Fruit fly (Drosophila melanogaster) whole organism, embryonic: ENCODE data around the gene CG11168.

Source experiments
- Atf-2 ChIP-seq: fragments of 200-800 bp; sonication (Bioruptor generic); optimal IDR thresholded peaks from 2 replicates; lab custom pipeline; 2016; ENCODE audit warnings: missing biosample characterization, missing genetic modification characterization
- B-H1 ChIP-seq: fragments of 200-800 bp; sonication (Bioruptor generic); IDR thresholded peaks from 3 replicates; pipeline ENCODE4 v1.3.6; 2022; ENCODE audit warnings: missing biosample characterization, missing genetic modification characterization
- CG10543 ChIP-seq: fragments of 200-800 bp; sonication (Bioruptor generic); optimal IDR thresholded peaks from 3 replicates; lab custom pipeline; 2017; ENCODE audit warnings: missing biosample characterization, mild to moderate bottlenecking, missing genetic modification characterization, moderate library complexity
- CG12744 ChIP-seq: fragments of 200-800 bp; sonication (Bioruptor generic); optimal IDR thresholded peaks from 2 replicates; lab custom pipeline; 2016; ENCODE audit warnings: missing biosample characterization, missing genetic modification characterization
- CG14860 ChIP-seq: fragments of 200-800 bp; sonication (Bioruptor generic); IDR thresholded peaks from 3 replicates; pipeline ENCODE4 v1.3.6; 2022; ENCODE audit warnings: missing biosample characterization, missing genetic modification characterization; ENCODE audit not compliant: partially characterized antibody
- CG14965 ChIP-seq: fragments of 200-800 bp; sonication (Bioruptor generic); optimal IDR thresholded peaks from 2 replicates; lab custom pipeline; 2016; ENCODE audit warnings: missing biosample characterization, missing genetic modification characterization, borderline replicate concordance
- CG15073 ChIP-seq: fragments of 200-800 bp; sonication (Bioruptor generic); optimal IDR thresholded peaks from 2 replicates; lab custom pipeline; 2016; ENCODE audit warnings: missing biosample characterization, missing genetic modification characterization
- CG15269 ChIP-seq: fragments of 200-800 bp; sonication (Bioruptor generic); optimal IDR thresholded peaks from 2 replicates; lab custom pipeline; 2018; ENCODE audit warnings: missing biosample characterization, mild to moderate bottlenecking, missing genetic modification characterization, moderate library complexity
- CG15479 ChIP-seq: fragments of 200-800 bp; sonication (Bioruptor generic); optimal IDR thresholded peaks from 3 replicates; lab custom pipeline; 2019; ENCODE audit warnings: missing biosample characterization, mild to moderate bottlenecking, missing genetic modification characterization, moderate library complexity
- CG15514 ChIP-seq: fragments of 200-800 bp; sonication (Bioruptor generic); optimal IDR thresholded peaks from 3 replicates; lab custom pipeline; 2017; ENCODE audit warnings: missing biosample characterization, missing genetic modification characterization, mild to moderate bottlenecking, moderate library complexity, missing genetic modification reagents
- CG15601 ChIP-seq: fragments of 200-800 bp; sonication (Bioruptor generic); optimal IDR thresholded peaks from 3 replicates; lab custom pipeline; 2019; ENCODE audit warnings: missing biosample characterization, mild to moderate bottlenecking, missing genetic modification characterization, moderate library complexity
- CG15696 ChIP-seq: fragments of 200-800 bp; sonication (Bioruptor generic); optimal IDR thresholded peaks from 2 replicates; lab custom pipeline; 2019; ENCODE audit warnings: missing biosample characterization, mild to moderate bottlenecking, missing genetic modification characterization, moderate library complexity
- CG2889 ChIP-seq: fragments of 200-800 bp; sonication (Bioruptor generic); IDR thresholded peaks from 3 replicates; pipeline ENCODE4 v1.3.6; 2022; ENCODE audit warnings: missing biosample characterization, missing genetic modification characterization
- CG3065 ChIP-seq: fragments of 200-800 bp; sonication (Bioruptor generic); optimal IDR thresholded peaks from 2 replicates; lab custom pipeline; 2016; ENCODE audit warnings: missing biosample characterization, missing genetic modification characterization
- CG34224 ChIP-seq: fragments of 200-800 bp; sonication (Bioruptor generic); IDR thresholded peaks from 3 replicates; pipeline ENCODE4 v1.3.6; 2022; ENCODE audit warnings: missing biosample characterization, missing genetic modification characterization; ENCODE audit not compliant: partially characterized antibody
- CG4820 ChIP-seq: fragments of 200-800 bp; sonication (Bioruptor generic); optimal IDR thresholded peaks from 3 replicates; lab custom pipeline; 2016; ENCODE audit warnings: missing biosample characterization, missing genetic modification characterization
- CG4854 ChIP-seq: fragments of 200-800 bp; sonication (Bioruptor generic); optimal IDR thresholded peaks from 2 replicates; lab custom pipeline; 2016; ENCODE audit warnings: missing biosample characterization, missing genetic modification characterization, inconsistent platforms
- CG6272 ChIP-seq: fragments of 200-800 bp; sonication (Bioruptor generic); IDR thresholded peaks from 2 replicates; pipeline ENCODE4 v1.3.6; 2022; ENCODE audit warnings: missing biosample characterization, missing genetic modification characterization
- CG6765 ChIP-seq: fragments of 200-800 bp; sonication (Bioruptor generic); optimal IDR thresholded peaks from 3 replicates; lab custom pipeline; 2017; ENCODE audit warnings: missing biosample characterization, mild to moderate bottlenecking, missing genetic modification characterization
- CG6813 ChIP-seq: fragments of 200-800 bp; sonication (Bioruptor generic); optimal IDR thresholded peaks from 2 replicates; lab custom pipeline; 2017; ENCODE audit warnings: missing biosample characterization, missing genetic modification characterization, mild to moderate bottlenecking, moderate library complexity, missing genetic modification reagents
- CG8359 ChIP-seq: fragments of 200-800 bp; sonication (Bioruptor generic); optimal IDR thresholded peaks from 2 replicates; lab custom pipeline; 2017; ENCODE audit warnings: missing biosample characterization, mild to moderate bottlenecking, missing genetic modification characterization, borderline replicate concordance
- CG9437 ChIP-seq: fragments of 200-800 bp; sonication (Bioruptor generic); optimal IDR thresholded peaks from 2 replicates; lab custom pipeline; 2018; ENCODE audit warnings: missing biosample characterization, mild to moderate bottlenecking, missing genetic modification characterization
- CG9727 ChIP-seq: fragments of 200-800 bp; sonication (Bioruptor generic); optimal IDR thresholded peaks from 3 replicates; lab custom pipeline; 2017; ENCODE audit warnings: missing biosample characterization, mild to moderate bottlenecking, missing genetic modification characterization
- Hey ChIP-seq: fragments of 200-800 bp; sonication (Bioruptor generic); optimal IDR thresholded peaks from 3 replicates; lab custom pipeline; 2018; ENCODE audit warnings: missing biosample characterization, mild to moderate bottlenecking, missing genetic modification characterization
- HmgZ ChIP-seq: fragments of 200-800 bp; sonication (Bioruptor generic); optimal IDR thresholded peaks from 2 replicates; lab custom pipeline; 2018; ENCODE audit warnings: missing biosample characterization, mild to moderate bottlenecking, missing genetic modification characterization
- MBD-R2 ChIP-seq: fragments of 200-800 bp; sonication (Bioruptor generic); IDR thresholded peaks from 2 replicates; pipeline ENCODE4 v1.3.6; 2022; ENCODE audit warnings: missing biosample characterization, missing genetic modification characterization
- Mrtf ChIP-seq: fragments of 200-800 bp; sonication (Bioruptor generic); IDR thresholded peaks from 3 replicates; pipeline ENCODE4 v1.3.6; 2022; ENCODE audit warnings: missing biosample characterization, missing genetic modification characterization
- NC2β ChIP-seq: fragments of 200-800 bp; sonication (Bioruptor generic); optimal IDR thresholded peaks from 2 replicates; lab custom pipeline; 2016; ENCODE audit warnings: missing biosample characterization, missing genetic modification characterization
- Trl ChIP-seq, 3 experiments: fragments of >200 bp in 2 of 3; fragments of 200-800 bp in 1 of 3; sonication (Bioruptor generic) in 1 of 3; optimal IDR thresholded peaks; 2 replicates in 1 of 3; 3 replicates in 2 of 3; lab custom pipeline; 2016 to 2017; ENCODE audit warnings: missing biosample characterization in 1 of 3, missing genetic modification characterization in 1 of 3
- al ChIP-seq: fragments of 200-800 bp; sonication (Bioruptor generic); IDR thresholded peaks from 2 replicates; pipeline ENCODE4 v1.3.6; 2022; ENCODE audit warnings: missing biosample characterization, missing genetic modification characterization
- bowl ChIP-seq: fragments of 200-800 bp; sonication (Bioruptor generic); IDR thresholded peaks from 2 replicates; pipeline ENCODE4 v1.3.6; 2022; ENCODE audit warnings: missing biosample characterization, missing genetic modification characterization
- chif ChIP-seq, 2 experiments: fragments of 200-800 bp; sonication (Bioruptor generic); optimal IDR thresholded peaks; 3 replicates each; lab custom pipeline; 2016; ENCODE audit warnings: missing biosample characterization in 2 of 2, missing genetic modification characterization in 2 of 2
- dimm ChIP-seq: fragments of 200-800 bp; sonication (Bioruptor generic); IDR thresholded peaks from 2 replicates; pipeline ENCODE4 v1.3.6; 2022; ENCODE audit warnings: missing biosample characterization, missing genetic modification characterization
- ftz-f1 ChIP-seq: fragments of 200-800 bp; sonication (Bioruptor generic); optimal IDR thresholded peaks from 2 replicates; lab custom pipeline; 2016; ENCODE audit warnings: missing biosample characterization, missing genetic modification characterization
- grau ChIP-seq: fragments of 200-800 bp; optimal IDR thresholded peaks from 3 replicates; lab custom pipeline; 2019; ENCODE audit warnings: missing biosample characterization, mild to moderate bottlenecking, missing genetic modification characterization, moderate library complexity
- grn ChIP-seq: fragments of 200-800 bp; sonication (Bioruptor generic); optimal IDR thresholded peaks from 3 replicates; lab custom pipeline; 2017; ENCODE audit warnings: missing biosample characterization, missing genetic modification characterization
- kah ChIP-seq: fragments of 200-800 bp; sonication (Bioruptor generic); optimal IDR thresholded peaks from 2 replicates; lab custom pipeline; 2018; ENCODE audit warnings: missing biosample characterization, mild to moderate bottlenecking, missing genetic modification characterization
- pzg ChIP-seq: fragments of 200-800 bp; sonication (Bioruptor generic); optimal IDR thresholded peaks from 3 replicates; lab custom pipeline; 2018; ENCODE audit warnings: missing biosample characterization, mild to moderate bottlenecking, missing genetic modification characterization, moderate library complexity
- rib ChIP-seq: fragments of 200-800 bp; sonication (Bioruptor generic); IDR thresholded peaks from 2 replicates; pipeline ENCODE4 v1.3.6; 2022; ENCODE audit warnings: missing biosample characterization, missing genetic modification characterization
- row ChIP-seq: fragments of 200-800 bp; sonication (Bioruptor generic); IDR thresholded peaks from 3 replicates; pipeline ENCODE4 v1.3.6; 2022; ENCODE audit warnings: missing biosample characterization, missing genetic modification characterization
- trh ChIP-seq: fragments of 200-800 bp; sonication (Bioruptor generic); optimal IDR thresholded peaks from 2 replicates; lab custom pipeline; 2016; ENCODE audit warnings: missing biosample characterization, missing genetic modification characterization
- ttk ChIP-seq: fragments of 200-800 bp; sonication (Bioruptor generic); IDR thresholded peaks from 2 replicates; pipeline ENCODE4 v2.1.2; 2022; ENCODE audit warnings: missing biosample characterization, missing genetic modification characterization
- usp ChIP-seq: fragments of >200 bp; optimal IDR thresholded peaks from 2 replicates; lab custom pipeline; 2017; ENCODE audit warnings: missing biosample characterization, missing genetic modification characterization
- zen ChIP-seq: fragments of 200-800 bp; sonication (Bioruptor generic); optimal IDR thresholded peaks from 3 replicates; lab custom pipeline; 2018; ENCODE audit warnings: missing biosample characterization, mild to moderate bottlenecking, missing genetic modification characterization, moderate library complexity
- zen2 ChIP-seq: fragments of 200-800 bp; sonication (Bioruptor generic); IDR thresholded peaks from 3 replicates; pipeline ENCODE4 v1.3.6; 2022; ENCODE audit warnings: missing biosample characterization, missing genetic modification characterization; ENCODE audit not compliant: partially characterized antibody
- zfh2 ChIP-seq: fragments of 200-800 bp; sonication (Bioruptor generic); optimal IDR thresholded peaks from 2 replicates; lab custom pipeline; 2016; ENCODE audit warnings: missing biosample characterization, missing genetic modification characterization

The CG11168 gene

dm6 chr3R:24938049-24938448 lies 20.1 kb downstream of the CG11168 start, which contains the start of gene Osbp (continued):
- no peak for TF ChIP-seq CG6813 (GFP tag; lab: Kevin White, UChicago)
- TF ChIP-seq CG9727 (GFP tag; lab: Kevin White, UChicago), result no peak
- TF ChIP-seq CG12744 (GFP tag; lab: Kevin White, UChicago), result no peak
- no peak for TF ChIP-seq al (GFP tag; lab: Robert Waterston, UW)
- TF ChIP-seq CG15601 (tag; lab: Kevin White, UChicago), result no peak

DNA sequence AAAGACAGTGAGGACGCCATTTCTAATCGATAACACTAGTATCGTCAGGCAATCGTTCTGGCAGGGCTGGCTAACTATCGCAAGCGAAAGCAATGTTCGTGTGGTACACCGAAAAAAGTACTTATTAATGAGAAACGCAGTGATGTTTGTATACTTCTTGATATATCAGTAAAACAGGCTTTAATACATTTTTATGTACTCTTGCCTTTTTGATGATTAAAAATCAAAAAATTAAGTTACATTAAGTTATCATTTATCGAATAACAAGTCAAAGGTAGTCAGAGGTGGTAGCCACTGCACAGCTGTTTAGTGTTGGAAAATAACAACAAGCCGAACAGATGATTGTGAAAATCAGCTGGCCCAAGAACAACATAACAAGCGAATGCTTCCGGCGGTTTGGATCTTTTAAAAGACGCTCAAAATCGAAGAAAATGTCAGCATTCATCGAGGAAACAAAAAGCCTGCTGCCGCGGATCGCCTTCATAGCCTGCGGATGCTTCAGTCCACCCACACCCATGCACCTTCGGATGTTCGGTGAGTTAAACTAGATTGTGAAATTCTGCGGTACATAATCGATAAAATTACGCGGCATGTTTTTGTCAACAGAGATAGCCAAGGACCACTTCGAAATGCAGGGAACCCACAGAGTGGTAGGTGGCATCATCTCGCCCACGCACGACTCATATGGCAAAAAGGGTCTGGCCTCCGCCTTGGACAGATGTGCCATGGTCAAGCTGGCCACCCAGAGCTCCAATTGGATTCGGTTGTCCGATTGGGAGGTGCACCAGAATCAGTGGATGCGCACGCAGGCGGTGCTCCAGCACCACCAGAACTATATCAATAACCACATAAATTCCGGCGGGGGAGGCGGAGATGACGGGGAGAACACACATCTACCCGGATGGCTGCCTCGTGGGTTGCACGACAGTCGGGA lies 27.3 kb downstream of the CG11168 start, which contains the start of the genes ssh and Nmnat:
ssh (minus strand) TSS at position 37 of the 934 bp plus-strand sequence.
Nmnat (plus strand) TSS at position 318 of the 934 bp plus-strand sequence.
- TF ChIP-seq Hey, result no peak
- TF ChIP-seq NC2β (GFP tag; lab: Kevin White, UChicago), result no peak
- TF ChIP-seq bowl (GFP tag; lab: Robert Waterston, UW), result no peak
- no peak for TF ChIP-seq CG15269 (tag; lab: Kevin White, UChicago)
- peak; percentile 65; the same call in 1 of the 3 replicates for TF ChIP-seq zen2 (GFP tag; lab: Robert Waterston, UW)
- TF ChIP-seq CG3065 (GFP tag; lab: Kevin White, UChicago), result no peak
- TF ChIP-seq CG14965, result no peak
- TF ChIP-seq kah, result no peak
- TF ChIP-seq dimm, result no peak
- no peak for TF ChIP-seq Trl (optimal IDR thresholded peaks at IDR 0.05; lab: Kevin White, UChicago)
- no peak for TF ChIP-seq Trl (GFP tag; optimal IDR thresholded peaks at IDR 0.05; lab: Kevin White, UChicago)
- no peak for TF ChIP-seq CG4854 (GFP tag; lab: Kevin White, UChicago)
- no peak for TF ChIP-seq CG4820 (GFP tag; lab: Kevin White, UChicago)
- TF ChIP-seq CG15073 (GFP tag; lab: Kevin White, UChicago), result no peak
- TF ChIP-seq B-H1, result no peak
- TF ChIP-seq Mrtf (GFP tag; lab: Robert Waterston, UW), result no peak
- TF ChIP-seq MBD-R2 (GFP tag; lab: Robert Waterston, UW), result peak; percentile 92
- no peak for TF ChIP-seq trh (GFP tag; lab: Kevin White, UChicago)
- TF ChIP-seq grau (tag; lab: Kevin White, UChicago), result peak; percentile 56
- TF ChIP-seq zen (tag; lab: Kevin White, UChicago), result peak; percentile 56
- TF ChIP-seq CG15601 (tag; lab: Kevin White, UChicago), result no peak
- TF ChIP-seq ftz-f1, result no peak
- TF ChIP-seq CG15696 (tag; lab: Kevin White, UChicago), result peak; percentile 11
- TF ChIP-seq CG10543 (GFP tag; lab: Kevin White, UChicago), result peak; percentile 29
- peak; percentile 70 for TF ChIP-seq CG15514 (GFP tag; lab: Kevin White, UChicago)
- TF ChIP-seq zfh2, result peak; percentile 42
- no peak for TF ChIP-seq CG6813 (GFP tag; lab: Kevin White, UChicago)
- TF ChIP-seq CG6765 (GFP tag; lab: Kevin White, UChicago), result no peak
- TF ChIP-seq row (GFP tag; lab: Robert Waterston, UW), result peak; percentile 70
- TF ChIP-seq CG2889 (GFP tag; lab: Robert Waterston, UW), result no peak
- TF ChIP-seq chif (GFP tag; optimal IDR thresholded peaks at IDR 0.05; lab: Kevin White, UChicago), result no peak
- TF ChIP-seq HmgZ (tag; lab: Kevin White, UChicago), result peak; percentile 67
- TF ChIP-seq CG34224 (GFP tag; lab: Robert Waterston, UW), result peak; percentile 82
- TF ChIP-seq usp (GFP tag; lab: Kevin White, UChicago), result no peak
- no peak for TF ChIP-seq CG6272 (GFP tag; lab: Robert Waterston, UW)
- TF ChIP-seq ttk, result no peak
- TF ChIP-seq CG15479 (GFP tag; lab: Kevin White, UChicago), result no peak
- peak; percentile 0 for TF ChIP-seq Atf-2 (GFP tag; lab: Kevin White, UChicago)
- TF ChIP-seq pzg (GFP tag; lab: Kevin White, UChicago), result peak; percentile 89
- TF ChIP-seq CG9437 (GFP tag; lab: Kevin White, UChicago), result peak; percentile 21
- no peak for TF ChIP-seq grn (GFP tag; lab: Kevin White, UChicago)
- TF ChIP-seq CG14860 (GFP tag; lab: Robert Waterston, UW), result peak; percentile 83
- no peak for TF ChIP-seq CG8359 (GFP tag; lab: Kevin White, UChicago)
- TF ChIP-seq rib, result no peak
